Worm (Caenorhabditis elegans): ENCODE results near the gene math-24.

ce11 chrII:1865683-1866431, 34.2 kb upstream of the math-24 start, which contains the start of gene math-15:
- TF ChIP-seq tab-1 (GFP tag; IDR thresholded peaks at IDR 0.05) (no peak), T22C8.4 (GFP tag; IDR thresholded peaks at IDR 0.05) (no peak), flt-1 (GFP tag; IDR thresholded peaks at IDR 0.05) (no peak), ztf-23 (GFP tag; IDR thresholded peaks at IDR 0.05) (no peak)
